Fruit fly (Drosophila melanogaster): ENCODE data around the gene CG34116.

Gene CG34116

DNA sequence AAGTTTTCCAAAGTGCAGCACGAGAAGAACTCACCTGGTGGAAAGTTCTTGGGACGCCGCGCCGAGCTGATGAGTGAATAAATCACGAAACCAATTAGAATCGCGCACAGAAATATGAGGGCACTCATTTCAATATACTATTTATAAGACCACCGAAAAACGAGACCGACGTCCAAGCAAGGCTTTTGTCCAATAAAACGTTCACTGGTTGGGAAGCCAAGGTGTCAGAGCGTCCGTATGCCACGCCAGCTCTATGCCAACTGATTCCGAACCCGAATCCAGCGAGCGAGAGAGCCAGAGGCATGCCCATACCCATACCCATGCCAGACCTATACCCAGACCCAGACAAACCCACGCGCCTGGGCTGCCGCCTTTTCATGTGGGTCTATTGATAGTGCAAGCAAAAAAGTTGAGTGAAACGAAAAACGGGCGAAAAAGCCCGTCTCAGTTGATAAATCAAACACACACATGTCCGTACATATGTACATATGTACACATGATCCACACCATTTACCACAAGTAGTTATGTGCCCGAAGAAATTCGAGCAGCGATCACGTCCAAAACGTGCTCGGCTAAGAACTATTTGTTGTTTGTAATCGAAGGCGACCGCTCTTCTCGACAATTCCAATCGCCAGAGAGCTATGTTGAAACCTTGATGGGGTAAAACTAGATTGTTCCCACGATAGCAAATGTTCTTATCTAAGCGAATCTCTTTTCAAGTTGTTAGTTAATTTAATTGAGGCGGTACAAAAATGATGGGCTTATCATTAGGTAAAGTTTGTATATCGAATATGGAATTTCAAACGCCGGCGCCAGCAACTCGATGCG lies 7.5 kb upstream of the CG34116 start, which contains the start of gene Cyp305a1:
TSS of gene Cyp305a1 (minus strand) at position 265 of the 829 bp plus-strand sequence.
- TF ChIP-seq sv (GFP tag; optimal IDR thresholded peaks at IDR 0.05) (no peak), h (GFP tag; optimal IDR thresholded peaks at IDR 0.05) (no peak), dsf (GFP tag; optimal IDR thresholded peaks at IDR 0.05; ENCODE audit: borderline replicate concordance) (no peak), brk (GFP tag; optimal IDR thresholded peaks at IDR 0.05) (no peak), tai (GFP tag; optimal IDR thresholded peaks at IDR 0.05) (no peak), HLH106 (tag; optimal IDR thresholded peaks at IDR 0.05) (no peak), OdsH (GFP tag; optimal IDR thresholded peaks at IDR 0.05) (no peak), usp (GFP tag; optimal IDR thresholded peaks at IDR 0.05) (no peak), lola (GFP tag; optimal IDR thresholded peaks at IDR 0.05) (no peak), fru (GFP tag; optimal IDR thresholded peaks at IDR 0.05) (no peak), Hnf4 (GFP tag; optimal IDR thresholded peaks at IDR 0.05) (no peak), psq (GFP tag; optimal IDR thresholded peaks at IDR 0.05) (no peak)

DNA sequence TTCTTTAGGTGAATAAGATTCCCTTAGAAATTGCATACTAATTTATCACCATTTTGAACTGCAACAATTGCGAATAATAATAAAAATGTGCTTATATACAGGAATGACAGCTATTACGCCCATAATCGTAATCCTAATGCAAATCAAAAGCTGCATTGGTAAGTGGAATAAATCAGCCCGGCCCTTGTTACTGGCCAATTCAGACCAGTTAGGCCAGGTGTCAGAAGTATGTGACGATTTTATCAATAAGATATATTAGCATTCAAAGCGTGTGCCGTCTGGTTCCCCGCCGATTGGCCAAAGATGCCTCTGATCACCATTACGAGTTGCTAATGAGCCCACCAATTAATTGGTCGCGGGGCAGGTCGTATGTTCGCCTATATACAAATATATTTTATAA lies 6.7 kb upstream of the CG34116 start:
- TF ChIP-seq fru (GFP tag; optimal IDR thresholded peaks at IDR 0.05) (no peak), GATAd (GFP tag; optimal IDR thresholded peaks at IDR 0.05) (no peak), dl (GFP tag; optimal IDR thresholded peaks at IDR 0.05; ENCODE audit: insufficient read depth in 1 of 2, partially characterized antibody in 2 of 2) (no peak), CrebA (GFP tag; optimal IDR thresholded peaks at IDR 0.05; ENCODE audit: borderline replicate concordance) (no peak), N (GFP tag; optimal IDR thresholded peaks at IDR 0.05) (no peak)

DNA sequence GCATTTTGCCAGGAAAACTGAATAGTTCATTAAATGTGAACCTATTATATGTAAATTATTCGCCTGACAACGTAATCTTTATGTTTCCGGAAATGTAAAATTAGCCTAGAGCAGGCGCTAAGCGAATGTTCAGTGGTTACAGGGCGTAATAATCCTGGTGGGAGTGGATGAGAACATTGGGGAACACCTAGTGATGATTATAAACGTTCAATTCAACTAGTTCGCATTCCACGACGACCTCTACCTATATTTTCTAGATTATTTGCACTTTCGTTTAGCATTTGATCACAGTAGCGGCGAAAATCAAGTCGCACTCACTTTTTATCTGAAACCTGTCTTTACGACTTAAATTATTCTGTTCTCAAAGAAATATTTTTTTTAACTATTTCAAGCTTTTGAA lies 1.7 kb upstream of the CG34116 start:
- TF ChIP-seq br (GFP tag; optimal IDR thresholded peaks at IDR 0.05) (no peak), pan (optimal IDR thresholded peaks at IDR 0.05) (no peak), h (GFP tag; optimal IDR thresholded peaks at IDR 0.05) (no peak), usp (GFP tag; optimal IDR thresholded peaks at IDR 0.05) (no peak), foxo (GFP tag; optimal IDR thresholded peaks at IDR 0.05) (no peak), OdsH (GFP tag; optimal IDR thresholded peaks at IDR 0.05) (no peak), sv (GFP tag; optimal IDR thresholded peaks at IDR 0.05) (no peak), CG32264 (GFP tag; optimal IDR thresholded peaks at IDR 0.05) (no peak), Jra (GFP tag; optimal IDR thresholded peaks at IDR 0.05) (no peak), fru (GFP tag; optimal IDR thresholded peaks at IDR 0.05) (no peak), Vsx2 (GFP tag; optimal IDR thresholded peaks at IDR 0.05; ENCODE audit: partially characterized antibody) (no peak), Hnf4 (GFP tag; optimal IDR thresholded peaks at IDR 0.05) (no peak), sage (GFP tag; optimal IDR thresholded peaks at IDR 0.05) (no peak), GATAd (GFP tag; optimal IDR thresholded peaks at IDR 0.05) (no peak), Dif (GFP tag; optimal IDR thresholded peaks at IDR 0.05; ENCODE audit: partially characterized antibody) (no peak), tai (GFP tag; optimal IDR thresholded peaks at IDR 0.05) (no peak), dmrt93B (GFP tag; optimal IDR thresholded peaks at IDR 0.05) (no peak), rgr (GFP tag; optimal IDR thresholded peaks at IDR 0.05) (no peak)

DNA sequence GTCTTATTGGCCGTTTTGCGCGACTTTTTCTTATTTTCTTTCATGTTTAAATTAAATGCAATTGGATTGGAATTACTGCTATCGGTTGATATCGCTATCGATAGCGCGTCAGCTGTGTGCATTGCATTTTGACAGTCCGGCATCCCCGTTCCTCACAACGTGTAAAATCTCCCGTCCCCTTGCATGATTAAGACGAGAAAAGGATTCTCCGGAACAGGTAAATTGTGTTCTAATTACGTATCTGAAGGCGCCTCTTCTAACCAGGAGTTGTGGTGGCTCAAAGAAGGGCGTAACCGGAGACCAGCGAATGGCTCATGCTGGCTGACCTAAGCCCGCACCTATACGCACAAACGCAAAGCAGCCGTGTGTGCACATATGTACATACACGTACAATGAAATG lies 1.3 kb upstream of the CG34116 start, which contains the start of the genes CG14104 and Kap-alpha1:
TSS of gene CG14104 (minus strand) at position 97 of the 400 bp plus-strand sequence.
TSS of gene Kap-alpha1 (plus strand) at position 130 of the 400 bp plus-strand sequence.
- TF ChIP-seq Hr78 (GFP tag; optimal IDR thresholded peaks at IDR 0.05) (no peak), Abd-B (GFP tag; optimal IDR thresholded peaks at IDR 0.05) (no peak), Hnf4 (GFP tag; optimal IDR thresholded peaks at IDR 0.05) (no peak), rgr (GFP tag; optimal IDR thresholded peaks at IDR 0.05) (no peak), h (GFP tag; optimal IDR thresholded peaks at IDR 0.05) (no peak), psq (GFP tag; optimal IDR thresholded peaks at IDR 0.05) (no peak), lola (GFP tag; optimal IDR thresholded peaks at IDR 0.05) (no peak), Vsx2 (GFP tag; optimal IDR thresholded peaks at IDR 0.05; ENCODE audit: partially characterized antibody) (no peak), tai (GFP tag; optimal IDR thresholded peaks at IDR 0.05) (no peak), OdsH (GFP tag; optimal IDR thresholded peaks at IDR 0.05) (no peak), Myc (optimal IDR thresholded peaks at IDR 0.05) (peak; percentile 11), dsf (GFP tag; optimal IDR thresholded peaks at IDR 0.05; ENCODE audit: borderline replicate concordance) (no peak), Mio (GFP tag; optimal IDR thresholded peaks at IDR 0.05) (no peak), GATAd (GFP tag; optimal IDR thresholded peaks at IDR 0.05) (no peak), Rel (GFP tag; optimal IDR thresholded peaks at IDR 0.05) (no peak), Rel (tag; optimal IDR thresholded peaks at IDR 0.05) (peak; percentile 28), sv (GFP tag; optimal IDR thresholded peaks at IDR 0.05) (no peak), Dfd (GFP tag; optimal IDR thresholded peaks at IDR 0.05) (no peak), N (GFP tag; optimal IDR thresholded peaks at IDR 0.05) (peak; percentile 47)
